Comparison of ENCODE assay signal across 2 worm cellular contexts in the genomic region with DNA sequence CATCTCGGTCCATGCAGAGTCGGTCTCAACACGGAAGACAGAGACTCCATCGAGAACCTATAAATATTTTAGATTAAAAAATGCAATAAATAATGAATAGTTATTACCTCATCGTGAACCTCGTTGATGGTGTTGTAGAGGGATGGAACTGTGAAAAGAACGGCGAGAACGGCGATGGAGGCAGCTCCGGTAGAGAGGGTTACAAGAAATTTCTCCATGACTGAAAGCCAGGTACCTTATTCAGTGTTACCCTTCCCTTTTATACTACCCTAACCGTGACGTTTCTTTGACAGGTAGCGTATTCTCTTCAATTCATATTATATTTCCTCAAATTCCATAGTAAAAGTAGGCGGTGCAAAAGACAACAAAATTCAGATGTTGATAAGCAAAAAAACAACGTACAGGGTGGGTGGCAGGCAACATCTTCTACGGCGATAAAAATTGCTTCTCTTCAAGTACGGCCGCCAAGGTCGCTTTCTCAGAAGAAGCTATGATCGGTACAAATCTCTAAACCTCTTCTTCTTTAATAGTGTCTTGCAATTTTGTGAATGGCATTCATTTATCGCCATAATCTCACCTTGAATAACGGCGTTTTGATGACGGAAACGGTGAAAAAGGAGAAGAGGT.
A peak's percentile ranks its signal among the peaks of the same experiment; 100 is the strongest.
TF ChIP-seq lines count a peak whose summit lies in the region.

A gene (minus strand): TSS at position 235 of the 627 bp plus-strand sequence.

TF ChIP-seq in whole organism, L1 larva, 84 proteins besides CTCF, POLR2A, EP300 and RAD21 (continued from another document):
- TF ChIP-seq nhr-90 (tag; optimal IDR thresholded peaks at IDR 0.05; lab: Kevin White, UChicago; ENCODE audit: poor library complexity) (peak; percentile 62), fos-1 (tag; optimal IDR thresholded peaks at IDR 0.05; lab: Kevin White, UChicago) (no peak), lsy-2 (tag; optimal IDR thresholded peaks at IDR 0.05; lab: Kevin White, UChicago) (peak in 1 of 2 experiments; percentile 7), snu-23 (GFP tag; optimal IDR thresholded peaks at IDR 0.05; lab: Kevin White, UChicago) (peak; percentile 74), nhr-20 (tag; optimal IDR thresholded peaks at IDR 0.05; lab: Kevin White, UChicago) (peak; percentile 78), xbp-1 (tag; optimal IDR thresholded peaks at IDR 0.05; lab: Kevin White, UChicago) (peak; percentile 23), nhr-71 (tag; optimal IDR thresholded peaks at IDR 0.05; lab: Kevin White, UChicago) (peak; percentile 71), lin-35 (GFP tag; optimal IDR thresholded peaks at IDR 0.05; lab: Kevin White, UChicago) (no peak), nhr-77 (tag; optimal IDR thresholded peaks at IDR 0.05; lab: Kevin White, UChicago) (no peak), ztf-11 (tag; optimal IDR thresholded peaks at IDR 0.05; lab: Kevin White, UChicago) (no peak), mep-1 (tag; optimal IDR thresholded peaks at IDR 0.05; lab: Kevin White, UChicago) (peak; percentile 26), ceh-88 (GFP tag; IDR thresholded peaks at IDR 0.05; lab: Robert Waterston, UW) (no peak), nhr-47 (tag; optimal IDR thresholded peaks at IDR 0.05; lab: Kevin White, UChicago) (peak; percentile 34), unc-30 (tag; optimal IDR thresholded peaks at IDR 0.05; lab: Kevin White, UChicago) (no peak), fkh-10 (GFP tag; optimal IDR thresholded peaks at IDR 0.05; lab: Kevin White, UChicago) (no peak), ceh-90 (tag; optimal IDR thresholded peaks at IDR 0.05; lab: Kevin White, UChicago) (no peak), lin-14 (GFP tag; optimal IDR thresholded peaks at IDR 0.05; lab: Kevin White, UChicago) (peak; percentile 91), ztf-4 (tag; optimal IDR thresholded peaks at IDR 0.05; lab: Kevin White, UChicago) (peak; percentile 29), grh-1 (GFP tag; IDR thresholded peaks at IDR 0.05; lab: Robert Waterston, UW) (peak; percentile 18; the same call in 1 of the 2 replicates), dpl-1 (GFP tag; optimal IDR thresholded peaks at IDR 0.05; lab: Kevin White, UChicago) (peak in 1 of 3 experiments; percentile 9)
TF ChIP-seq in whole organism, L1 larva: peak in this region for 18.

TF ChIP-seq in whole organism, L2 larva, 48 proteins besides CTCF, POLR2A, EP300 and RAD21 (continued from another document):
- TF ChIP-seq mab-5 (tag; optimal IDR thresholded peaks at IDR 0.05; lab: Kevin White, UChicago) (no peak), dmd-4 (tag; optimal IDR thresholded peaks at IDR 0.05; lab: Kevin White, UChicago) (no peak), nhr-77 (tag; optimal IDR thresholded peaks at IDR 0.05; lab: Kevin White, UChicago) (no peak), skn-1 (tag; optimal IDR thresholded peaks at IDR 0.05; lab: Kevin White, UChicago) (no peak), zag-1 (tag; optimal IDR thresholded peaks at IDR 0.05; lab: Kevin White, UChicago) (no peak), nhr-23 (tag; optimal IDR thresholded peaks at IDR 0.05; lab: Kevin White, UChicago) (no peak), ZK546.5 (tag; optimal IDR thresholded peaks at IDR 0.05; lab: Kevin White, UChicago) (no peak), elt-1 (tag; optimal IDR thresholded peaks at IDR 0.05; lab: Kevin White, UChicago) (no peak), egl-27 (tag; optimal IDR thresholded peaks at IDR 0.05; lab: Kevin White, UChicago) (peak; percentile 19), nhr-237 (tag; optimal IDR thresholded peaks at IDR 0.05; lab: Kevin White, UChicago) (no peak), nhr-25 (tag; optimal IDR thresholded peaks at IDR 0.05; lab: Kevin White, UChicago) (peak; percentile 44), lin-39 (tag; optimal IDR thresholded peaks at IDR 0.05; lab: Kevin White, UChicago) (no peak), ztf-4 (tag; optimal IDR thresholded peaks at IDR 0.05; lab: Kevin White, UChicago) (no peak), ceh-82 (tag; optimal IDR thresholded peaks at IDR 0.05; lab: Kevin White, UChicago) (no peak), nhr-12 (tag; optimal IDR thresholded peaks at IDR 0.05; lab: Kevin White, UChicago) (no peak), lin-13 (GFP tag; optimal IDR thresholded peaks at IDR 0.05; lab: Kevin White, UChicago) (no peak), Y55F3AM.14 (GFP tag; optimal IDR thresholded peaks at IDR 0.05; lab: Kevin White, UChicago) (no peak), nhr-10 (tag; optimal IDR thresholded peaks at IDR 0.05; lab: Kevin White, UChicago) (no peak), unc-62 (GFP tag; optimal IDR thresholded peaks at IDR 0.05; lab: Kevin White, UChicago) (no peak), peb-1 (tag; optimal IDR thresholded peaks at IDR 0.05; lab: Kevin White, UChicago) (no peak), snpc-4 (tag; optimal IDR thresholded peaks at IDR 0.05; lab: Kevin White, UChicago) (no peak), alr-1 (tag; optimal IDR thresholded peaks at IDR 0.05; lab: Kevin White, UChicago) (no peak), crh-2 (tag; optimal IDR thresholded peaks at IDR 0.05; lab: Kevin White, UChicago) (peak; percentile 47)
TF ChIP-seq in whole organism, L2 larva: peak in this region for 9.
